Fruit fly (Drosophila melanogaster): ENCODE measurements around the gene KrT95D.

KrT95D gene

dm6 chr3R:23992823-23993797, 38.5 kb downstream of the KrT95D start, which contains the start of the genes Epp and Rab7 (continued):
- TF ChIP-seq abd-A (tag; optimal IDR thresholded peaks at IDR 0.05), result no peak
- TF ChIP-seq Six4 (GFP tag; optimal IDR thresholded peaks at IDR 0.05), result no peak
- TF ChIP-seq H2.0 (GFP tag; IDR thresholded peaks at IDR 0.05), result no peak
- peak; percentile 23 for TF ChIP-seq CG7786 (GFP tag; optimal IDR thresholded peaks at IDR 0.05)
- 0 out of 2 replicates have a peak, but pooled peaks have one; percentile 41 for TF ChIP-seq CG11247 (GFP tag; IDR thresholded peaks at IDR 0.05)
- TF ChIP-seq nom (GFP tag; optimal IDR thresholded peaks at IDR 0.05), result peak; percentile 90
- TF ChIP-seq Lpt (GFP tag; optimal IDR thresholded peaks at IDR 0.05), result no peak
- peak; percentile 20; the same call in 1 of the 2 replicates for TF ChIP-seq E2f2 (GFP tag; IDR thresholded peaks at IDR 0.05)
- TF ChIP-seq tin (GFP tag; optimal IDR thresholded peaks at IDR 0.05), result peak; percentile 10
- TF ChIP-seq shn (GFP tag; optimal IDR thresholded peaks at IDR 0.05), result peak; percentile 43
- TF ChIP-seq CG8281 (tag; optimal IDR thresholded peaks at IDR 0.05), result no peak
- no peak for TF ChIP-seq Nf-YA (GFP tag; IDR thresholded peaks at IDR 0.05)
- TF ChIP-seq Abd-B (GFP tag; optimal IDR thresholded peaks at IDR 0.05), result no peak
- peak; percentile 82 for TF ChIP-seq stwl (tag; optimal IDR thresholded peaks at IDR 0.05)
- TF ChIP-seq CG9932 (GFP tag; IDR thresholded peaks at IDR 0.05), result peak; percentile 84
- no peak for TF ChIP-seq CG2889 (GFP tag; IDR thresholded peaks at IDR 0.05)
- peak; percentile 3 for TF ChIP-seq Fer1 (GFP tag; optimal IDR thresholded peaks at IDR 0.05)
- no peak for TF ChIP-seq dimm (GFP tag; IDR thresholded peaks at IDR 0.05)
- no peak for TF ChIP-seq bcd (GFP tag; optimal IDR thresholded peaks at IDR 0.05)
- TF ChIP-seq CG10321 (GFP tag; IDR thresholded peaks at IDR 0.05), result peak; percentile 46; the same call in 1 of the 2 replicates
- TF ChIP-seq HLHmδ (GFP tag; optimal IDR thresholded peaks at IDR 0.05), result no peak
- TF ChIP-seq CG6683 (GFP tag; optimal IDR thresholded peaks at IDR 0.05), result peak; percentile 32
- peak; percentile 78 for TF ChIP-seq tna (GFP tag; IDR thresholded peaks at IDR 0.05; ENCODE audit: partially characterized antibody)
- TF ChIP-seq zfh2 (GFP tag; optimal IDR thresholded peaks at IDR 0.05), result peak; percentile 70
- TF ChIP-seq CG11695 (GFP tag; IDR thresholded peaks at IDR 0.05), result no peak
- no peak for TF ChIP-seq CG10366 (GFP tag; IDR thresholded peaks at IDR 0.05)
- TF ChIP-seq CG2875 (GFP tag; optimal IDR thresholded peaks at IDR 0.05), result no peak
- TF ChIP-seq Fer2 (tag; optimal IDR thresholded peaks at IDR 0.05), result peak; percentile 23
- TF ChIP-seq CG4707 (GFP tag; optimal IDR thresholded peaks at IDR 0.05), result peak; percentile 15
- 0 out of 2 replicates have a peak, but pooled peaks have one; percentile 24 for TF ChIP-seq Xrp1 (GFP tag; IDR thresholded peaks at IDR 0.05)
- TF ChIP-seq CG32767 (GFP tag; IDR thresholded peaks at IDR 0.05), result no peak
- TF ChIP-seq Opbp (GFP tag; IDR thresholded peaks at IDR 0.05; ENCODE audit: partially characterized antibody), result peak; percentile 95
- peak; percentile 18; the same call in 1 of the 3 replicates for TF ChIP-seq otp (GFP tag; IDR thresholded peaks at IDR 0.05)
- peak; percentile 59 for TF ChIP-seq nmo (GFP tag; optimal IDR thresholded peaks at IDR 0.05)
- peak; percentile 95 for TF ChIP-seq CG12155 (GFP tag; optimal IDR thresholded peaks at IDR 0.05)
- TF ChIP-seq CG14860 (GFP tag; IDR thresholded peaks at IDR 0.05; ENCODE audit: partially characterized antibody), result peak; percentile 85
- TF ChIP-seq CG6791 (GFP tag; IDR thresholded peaks at IDR 0.05; ENCODE audit: partially characterized antibody), result peak; percentile 94
- peak; percentile 53; the same call in 1 of the 3 replicates for TF ChIP-seq ken (GFP tag; IDR thresholded peaks at IDR 0.05)
- no peak for TF ChIP-seq Tbp (GFP tag; optimal IDR thresholded peaks at IDR 0.05)
- no peak for TF ChIP-seq CG17568 (GFP tag; optimal IDR thresholded peaks at IDR 0.05)
- peak; percentile 28 for TF ChIP-seq CG15601 (tag; optimal IDR thresholded peaks at IDR 0.05)
- TF ChIP-seq fu2 (GFP tag; optimal IDR thresholded peaks at IDR 0.05), result peak; percentile 55
- no peak for TF ChIP-seq D (optimal IDR thresholded peaks at IDR 0.05)
- no peak for TF ChIP-seq D (GFP tag; optimal IDR thresholded peaks at IDR 0.05)
- TF ChIP-seq Spps (tag; optimal IDR thresholded peaks at IDR 0.05), result no peak
- no peak for TF ChIP-seq psq (GFP tag; optimal IDR thresholded peaks at IDR 0.05)
- peak; percentile 88 for TF ChIP-seq nerfin-1 (tag; optimal IDR thresholded peaks at IDR 0.05)
- no peak for TF ChIP-seq CG11723 (GFP tag; optimal IDR thresholded peaks at IDR 0.05)

All from whole organism, embryonic.